Worm (Caenorhabditis elegans): ENCODE measurements around the gene npr-3.

DNA sequence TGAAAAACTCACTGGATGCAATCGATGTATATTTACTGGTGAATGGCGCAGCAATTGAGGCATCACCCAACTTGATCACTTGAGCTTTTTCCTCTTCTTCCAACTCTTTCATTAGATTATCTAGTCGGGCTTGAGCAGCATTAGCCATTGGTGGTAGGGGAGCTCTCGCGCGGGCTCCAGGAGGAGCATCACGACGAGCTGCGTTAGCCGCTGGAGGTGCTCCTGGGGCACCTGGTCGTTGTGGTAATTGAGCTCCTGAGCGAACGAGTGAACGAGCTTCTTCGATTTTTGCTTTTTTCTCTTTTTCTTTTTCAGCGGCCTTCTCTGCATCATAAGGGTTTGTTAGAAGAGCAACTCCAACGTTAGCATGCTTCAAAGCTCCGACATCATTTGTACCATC, 15.3 kb downstream of the npr-3 start:
- no peak for TF ChIP-seq tbx-2 (tag; optimal IDR thresholded peaks at IDR 0.05)
- no peak for TF ChIP-seq fkh-10 (GFP tag; optimal IDR thresholded peaks at IDR 0.05)
- no peak for TF ChIP-seq nhr-28 (tag; optimal IDR thresholded peaks at IDR 0.05)
- TF ChIP-seq pqm-1 (tag; optimal IDR thresholded peaks at IDR 0.05): no peak
- no peak for TF ChIP-seq lir-3 (tag; optimal IDR thresholded peaks at IDR 0.05; ENCODE audit: poor library complexity)
- no peak for TF ChIP-seq mdl-1 (tag; optimal IDR thresholded peaks at IDR 0.05)
- no peak for TF ChIP-seq C04F5.9 (tag; optimal IDR thresholded peaks at IDR 0.05)
- TF ChIP-seq nhr-77 (tag; optimal IDR thresholded peaks at IDR 0.05): no peak
- no peak for TF ChIP-seq skn-1 (tag; optimal IDR thresholded peaks at IDR 0.05)
- TF ChIP-seq nhr-11 (tag; optimal IDR thresholded peaks at IDR 0.05): no peak
- TF ChIP-seq efl-1 (optimal IDR thresholded peaks at IDR 0.05): no peak
- no peak for TF ChIP-seq efl-1 (GFP tag; optimal IDR thresholded peaks at IDR 0.05 in 1 of 2)
- TF ChIP-seq snpc-4 (tag; optimal IDR thresholded peaks at IDR 0.05): no peak
- TF ChIP-seq xbp-1 (tag; optimal IDR thresholded peaks at IDR 0.05): no peak
- no peak for TF ChIP-seq fos-1 (tag; optimal IDR thresholded peaks at IDR 0.05)
